Worm (Caenorhabditis elegans): ENCODE data around the gene C09B9.2.
A peak's percentile ranks its signal among the peaks of the same experiment; 100 is the strongest.

C09B9.2 gene

DNA sequence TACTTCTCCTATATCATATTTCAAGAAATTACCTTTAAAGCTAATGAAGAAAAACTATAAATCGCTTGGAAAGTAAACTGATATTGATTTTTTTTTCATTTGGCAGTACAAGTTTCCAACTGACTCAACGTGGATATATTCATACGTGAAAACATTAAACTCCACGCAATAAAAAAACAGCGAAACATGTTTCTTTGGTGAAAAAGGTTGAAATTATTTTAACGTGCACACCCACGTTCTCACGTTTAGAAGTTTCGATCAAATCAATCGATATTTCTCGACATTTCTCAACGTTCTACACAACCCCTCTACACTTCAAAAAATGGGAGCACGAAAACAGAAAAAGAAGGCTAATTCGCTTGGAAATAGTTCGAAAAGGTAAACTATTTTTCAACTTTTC is at the start of gene C09B9.2, which contains the start of gene best-6:
Gene C09B9.2, plus strand, starts transcription at position 314 of the 400 bp plus-strand sequence.
Gene best-6, minus strand, starts transcription at position 101 of the 400 bp plus-strand sequence.
- TF ChIP-seq unc-62 (GFP tag; optimal IDR thresholded peaks at IDR 0.05 in 1 of 2): peak in 1 of 2 experiments; percentile 87
- no peak for TF ChIP-seq unc-62 (tag; optimal IDR thresholded peaks at IDR 0.05)
- no peak for TF ChIP-seq ceh-20 (GFP tag; IDR thresholded peaks at IDR 0.05)

DNA sequence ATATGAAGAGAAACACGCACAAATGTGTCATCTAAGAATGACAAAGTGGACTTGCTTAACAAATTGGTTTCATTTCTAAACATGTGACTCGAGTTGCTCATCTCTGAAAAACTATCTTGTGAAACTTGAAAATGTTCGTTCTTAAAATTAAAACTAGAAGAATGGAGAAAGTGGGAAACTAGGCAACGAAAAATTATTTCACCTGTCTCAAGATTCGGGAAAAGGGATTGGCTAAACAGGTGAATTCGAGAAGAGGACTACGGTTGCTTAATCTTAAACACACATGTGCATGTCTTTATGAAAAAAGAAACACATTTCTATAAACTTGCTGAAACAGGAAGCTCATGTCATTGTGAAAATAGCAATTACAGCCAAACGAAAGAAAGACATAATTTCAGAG is 48.1 kb upstream of the C09B9.2 start, which contains the start of gene srz-24:
Gene srz-24, minus strand, starts transcription at position 101 of the 400 bp plus-strand sequence.
- no peak for TF ChIP-seq cey-2 (tag; optimal IDR thresholded peaks at IDR 0.05; ENCODE audit: borderline replicate concordance, insufficient read depth)
- no peak for TF ChIP-seq mep-1 (tag; optimal IDR thresholded peaks at IDR 0.05)
- no peak for TF ChIP-seq Y48G9A.11 (GFP tag; IDR thresholded peaks at IDR 0.05)
- TF ChIP-seq ces-1 (GFP tag; optimal IDR thresholded peaks at IDR 0.05): no peak
- no peak for TF ChIP-seq Y75B8A.6 (GFP tag; IDR thresholded peaks at IDR 0.05)
- no peak for TF ChIP-seq F44E2.7 (GFP tag; IDR thresholded peaks at IDR 0.05)
- no peak for TF ChIP-seq nhr-28 (tag; optimal IDR thresholded peaks at IDR 0.05)
- TF ChIP-seq unc-62 (GFP tag; optimal IDR thresholded peaks at IDR 0.05 in 1 of 2): no peak
- TF ChIP-seq unc-62 (tag; optimal IDR thresholded peaks at IDR 0.05): no peak
- no peak for TF ChIP-seq nhr-6 (tag; optimal IDR thresholded peaks at IDR 0.05)
- TF ChIP-seq nhr-77 (tag; optimal IDR thresholded peaks at IDR 0.05): no peak
- TF ChIP-seq ceh-28 (tag; optimal IDR thresholded peaks at IDR 0.05): no peak
- no peak for TF ChIP-seq jun-1 (tag; optimal IDR thresholded peaks at IDR 0.05)
- no peak for TF ChIP-seq ceh-20 (GFP tag; IDR thresholded peaks at IDR 0.05)

DNA sequence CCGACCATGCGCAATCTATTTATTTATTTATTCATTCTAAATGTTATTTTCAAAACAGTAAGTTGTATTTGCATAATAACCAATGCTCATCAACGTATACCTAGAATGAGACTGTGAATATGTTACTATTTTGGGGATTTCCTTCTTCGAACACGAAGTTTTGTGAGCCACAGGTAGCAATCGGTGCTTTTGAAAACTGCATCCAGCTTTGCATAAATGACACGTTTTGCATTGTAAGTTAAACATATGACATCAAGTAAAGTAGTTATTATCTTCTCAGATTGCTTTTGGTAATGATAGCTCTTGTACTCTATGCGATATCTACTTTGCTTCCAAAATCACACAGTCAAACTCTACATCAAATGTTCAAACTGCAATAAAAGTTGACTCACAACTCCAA is 46.6 kb upstream of the C09B9.2 start, which contains the start of gene E03H12.4:
Gene E03H12.4, plus strand, starts transcription at position 120 of the 400 bp plus-strand sequence.
- no peak for TF ChIP-seq mxl-3 (GFP tag; optimal IDR thresholded peaks at IDR 0.05)
- TF ChIP-seq nhr-25 (tag; optimal IDR thresholded peaks at IDR 0.05; ENCODE audit: borderline replicate concordance, insufficient read depth): no peak
- TF ChIP-seq nhr-28 (tag; optimal IDR thresholded peaks at IDR 0.05): no peak
- peak in 1 of 2 experiments; percentile 96 for TF ChIP-seq unc-62 (GFP tag; optimal IDR thresholded peaks at IDR 0.05 in 1 of 2)
- no peak for TF ChIP-seq unc-62 (tag; optimal IDR thresholded peaks at IDR 0.05)
- no peak for TF ChIP-seq daf-8 (GFP tag; IDR thresholded peaks at IDR 0.05)
- TF ChIP-seq ceh-82 (tag; optimal IDR thresholded peaks at IDR 0.05): no peak

ce11 chrIV:4983746-4984145 is 45.3 kb upstream of the C09B9.2 start, which contains the start of gene clec-176:
Gene clec-176 (plus strand): TSS chrIV:4984046.
- TF ChIP-seq F37D6.2 (tag; optimal IDR thresholded peaks at IDR 0.05) (no peak), nhr-77 (tag; optimal IDR thresholded peaks at IDR 0.05) (no peak), nhr-11 (tag; optimal IDR thresholded peaks at IDR 0.05) (no peak), zag-1 (tag; optimal IDR thresholded peaks at IDR 0.05) (no peak)

DNA sequence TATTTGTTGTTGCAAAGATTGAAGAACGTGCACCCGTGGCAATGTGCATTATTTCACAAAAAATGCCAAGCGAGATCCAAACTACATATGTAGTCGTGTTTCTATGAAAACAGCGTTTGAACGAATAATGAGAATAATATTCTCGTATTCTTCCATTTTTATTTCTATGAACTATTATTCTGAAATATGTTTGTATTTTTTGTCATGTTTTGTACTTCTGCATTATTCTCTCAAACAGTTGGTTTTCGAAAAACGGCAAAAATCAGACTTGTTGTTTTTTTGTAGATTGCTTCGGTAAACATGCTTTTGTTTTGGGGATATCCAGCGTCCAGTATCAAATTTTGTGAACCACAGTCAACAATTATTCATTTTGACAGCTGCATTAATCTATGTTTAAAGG is 42.8 kb upstream of the C09B9.2 start, which contains the start of gene clec-177:
Gene clec-177, plus strand, starts transcription at position 301 of the 400 bp plus-strand sequence.
- TF ChIP-seq aly-2 (tag; optimal IDR thresholded peaks at IDR 0.05) (no peak), nhr-11 (tag; optimal IDR thresholded peaks at IDR 0.05) (no peak), spr-3 (GFP tag; optimal IDR thresholded peaks at IDR 0.05) (no peak), zfp-2 (tag; optimal IDR thresholded peaks at IDR 0.05) (no peak), php-3 (GFP tag; IDR thresholded peaks at IDR 0.05) (no peak), T20F7.1 (GFP tag; optimal IDR thresholded peaks at IDR 0.05) (no peak), egl-43 (GFP tag; IDR thresholded peaks at IDR 0.05) (no peak), lin-1 (GFP tag; IDR thresholded peaks at IDR 0.05) (no peak), sdz-12 (GFP tag; optimal IDR thresholded peaks at IDR 0.05) (no peak), ZK337.2 (GFP tag; IDR thresholded peaks at IDR 0.05) (no peak), Y48G9A.11 (GFP tag; IDR thresholded peaks at IDR 0.05) (no peak), F26F4.8 (GFP tag; conservative IDR thresholded peaks at IDR 0.05) (no peak), lsy-2 (tag; optimal IDR thresholded peaks at IDR 0.05) (no peak), F44E2.7 (GFP tag; IDR thresholded peaks at IDR 0.05) (no peak), ZK546.5 (tag; optimal IDR thresholded peaks at IDR 0.05) (no peak), ces-1 (GFP tag; optimal IDR thresholded peaks at IDR 0.05) (no peak), dmd-8 (GFP tag; IDR thresholded peaks at IDR 0.05) (no peak)
